Fruit fly (Drosophila melanogaster): ENCODE measurements around the gene CG11999.

CG11999 gene

DNA sequence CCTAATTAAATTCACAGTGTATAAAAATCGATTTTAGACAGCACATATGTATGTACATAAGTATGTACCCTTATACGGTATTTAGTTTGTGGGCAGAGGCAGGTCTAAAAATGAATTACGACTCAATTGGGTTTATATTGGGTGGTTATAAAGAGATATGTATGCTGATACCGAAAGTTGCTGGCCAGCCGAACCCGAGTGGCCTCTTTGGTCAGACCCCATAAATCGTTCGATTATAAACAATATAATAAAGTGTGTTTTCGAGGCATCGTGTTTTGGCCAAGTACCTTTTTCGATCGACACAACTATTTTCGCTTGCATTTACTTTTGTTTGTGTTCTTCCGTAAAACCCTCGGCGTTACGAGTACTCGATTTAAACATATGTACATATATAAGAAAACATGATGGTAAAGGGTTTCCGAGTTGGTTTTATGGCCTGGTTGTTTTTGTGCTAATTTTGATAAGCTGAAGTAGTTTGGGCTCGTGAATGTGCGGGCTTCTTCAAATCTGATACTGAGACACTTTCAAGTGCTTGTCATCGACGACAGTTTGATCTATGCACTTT is 45.2 kb downstream of the CG11999 start:
- TF ChIP-seq bab1 (GFP tag; optimal IDR thresholded peaks at IDR 0.05), result no peak
- no peak for TF ChIP-seq Hr96 (GFP tag; optimal IDR thresholded peaks at IDR 0.05)
- TF ChIP-seq kay (GFP tag; ENCODE audit: borderline replicate concordance), result peak; percentile 89
- TF ChIP-seq pad (GFP tag; optimal IDR thresholded peaks at IDR 0.05), result peak; percentile 5
- TF ChIP-seq CG5204 (GFP tag; optimal IDR thresholded peaks at IDR 0.05), result no peak
- TF ChIP-seq cic (GFP tag; optimal IDR thresholded peaks at IDR 0.05), result peak; percentile 49

- TF ChIP-seq Mnt (GFP tag; optimal IDR thresholded peaks at IDR 0.05) (no peak), kay (GFP tag; ENCODE audit: borderline replicate concordance) (peak; percentile 66)
Measured at dm6 chr3R:5308137-5308797, 46.3 kb downstream of the CG11999 start.

DNA sequence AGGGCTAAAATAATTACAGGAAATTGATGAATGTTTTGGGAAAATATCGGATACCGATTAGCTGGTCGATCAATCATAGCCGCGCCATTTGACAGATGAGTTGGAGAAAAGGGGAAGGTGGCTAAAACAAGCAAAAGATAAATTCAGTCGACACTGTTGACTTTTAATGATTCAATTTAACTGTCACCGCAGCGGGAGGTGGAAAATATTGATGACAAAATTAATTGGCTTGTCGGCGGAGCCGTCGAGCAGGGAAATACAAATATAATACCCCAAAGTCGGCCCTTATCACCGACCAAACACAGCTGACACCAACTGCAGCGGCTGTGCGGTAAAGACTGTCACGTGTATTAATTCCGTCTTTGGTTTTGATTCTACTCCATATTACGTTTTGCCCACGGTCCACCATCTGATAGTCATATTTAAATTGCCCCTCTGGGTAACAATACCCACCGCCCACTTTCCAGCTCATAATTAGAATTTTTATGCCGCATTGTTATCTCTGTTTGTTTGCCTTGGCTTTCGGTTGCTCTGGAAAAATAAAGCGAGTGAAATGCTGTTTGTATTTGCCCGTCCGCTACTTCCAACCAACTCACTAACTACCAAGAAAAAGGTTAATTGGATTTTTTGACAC is 48.6 kb downstream of the CG11999 start:
- TF ChIP-seq CG7101 (tag; optimal IDR thresholded peaks at IDR 0.05) (no peak), kay (GFP tag; ENCODE audit: borderline replicate concordance) (peak; percentile 87), cic (GFP tag; optimal IDR thresholded peaks at IDR 0.05) (peak; percentile 44), pad (GFP tag; optimal IDR thresholded peaks at IDR 0.05) (no peak), CG12768 (GFP tag; optimal IDR thresholded peaks at IDR 0.05) (peak; percentile 10)

All from whole organism, adult.